Fruit fly (Drosophila melanogaster): ENCODE data around the gene Mgstl.

The Mgstl gene

DNA sequence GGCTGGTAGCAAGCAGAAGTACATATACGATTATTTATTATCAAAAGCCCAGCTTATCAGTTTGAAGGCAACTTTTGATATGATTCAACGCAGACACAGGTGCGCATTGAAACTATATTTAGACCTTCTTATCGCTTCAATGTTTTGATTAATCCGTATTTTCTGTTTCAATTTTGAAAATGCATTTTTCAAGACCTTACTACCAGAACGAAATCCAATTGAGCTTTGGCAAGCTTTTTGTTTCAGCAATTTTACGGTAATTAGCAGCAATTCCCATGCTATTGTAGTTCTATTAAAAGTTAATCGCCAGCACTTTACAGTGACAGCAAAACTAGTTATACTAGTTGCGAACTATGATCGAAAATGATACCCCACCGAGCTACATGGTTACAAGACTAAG, at the start of gene Mgstl:
Gene Mgstl, plus strand, starts transcription at position 301 of the 400 bp plus-strand sequence.
- TF ChIP-seq CG5204 (GFP tag; optimal IDR thresholded peaks at IDR 0.05): peak; percentile 34
- peak; percentile 87 for TF ChIP-seq kay (GFP tag; ENCODE audit: borderline replicate concordance)
- no peak for TF ChIP-seq bab1 (GFP tag; optimal IDR thresholded peaks at IDR 0.05)

DNA sequence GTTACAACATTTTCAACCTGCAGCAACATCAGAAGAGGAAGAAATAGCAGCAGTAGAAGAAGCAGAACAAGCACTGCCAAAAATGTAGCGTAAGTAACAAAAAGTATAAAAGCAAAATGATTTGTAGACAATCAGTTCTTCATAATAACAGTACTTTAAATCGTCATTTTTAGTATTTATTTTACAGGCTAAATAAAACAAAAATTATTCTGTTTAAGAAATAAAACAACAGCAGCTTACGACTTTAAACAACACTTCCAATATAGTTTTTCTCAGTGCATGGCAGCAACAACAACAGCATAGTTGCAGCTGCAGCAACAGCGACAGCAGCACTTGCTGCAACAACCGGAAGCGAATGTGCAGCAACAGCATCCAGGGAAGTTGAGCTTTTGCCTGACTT, 31.4 kb upstream of the Mgstl start:
- peak; percentile 50 for TF ChIP-seq CG7045 (GFP tag; optimal IDR thresholded peaks at IDR 0.05)
- no peak for TF ChIP-seq CG12768 (GFP tag; optimal IDR thresholded peaks at IDR 0.05)
- no peak for TF ChIP-seq ovo (GFP tag; optimal IDR thresholded peaks at IDR 0.05)
- TF ChIP-seq CG7101 (tag; optimal IDR thresholded peaks at IDR 0.05): no peak
- no peak for TF ChIP-seq bab1 (GFP tag; optimal IDR thresholded peaks at IDR 0.05)
- TF ChIP-seq kay (GFP tag; ENCODE audit: borderline replicate concordance): no peak
- no peak for TF ChIP-seq cnc (optimal IDR thresholded peaks at IDR 0.05)
- peak; percentile 20 for TF ChIP-seq toe (GFP tag; optimal IDR thresholded peaks at IDR 0.05)
- no peak for TF ChIP-seq CG14711 (tag; optimal IDR thresholded peaks at IDR 0.05)
- TF ChIP-seq CG33017 (tag; optimal IDR thresholded peaks at IDR 0.05): no peak
- no peak for TF ChIP-seq Crg-1 (GFP tag; optimal IDR thresholded peaks at IDR 0.05)
- TF ChIP-seq Mnt (GFP tag; optimal IDR thresholded peaks at IDR 0.05): no peak
- no peak for TF ChIP-seq Clk (GFP tag; optimal IDR thresholded peaks at IDR 0.05)
- TF ChIP-seq cic (GFP tag; optimal IDR thresholded peaks at IDR 0.05): no peak
- peak; percentile 28 for TF ChIP-seq CG5204 (GFP tag; optimal IDR thresholded peaks at IDR 0.05)
- no peak for TF ChIP-seq CG11617 (GFP tag; optimal IDR thresholded peaks at IDR 0.05)
- no peak for TF ChIP-seq pad (GFP tag; optimal IDR thresholded peaks at IDR 0.05)
- no peak for TF ChIP-seq CG1620 (GFP tag; optimal IDR thresholded peaks at IDR 0.05)
- no peak for TF ChIP-seq tj (GFP tag; optimal IDR thresholded peaks at IDR 0.05)
- no peak for TF ChIP-seq Hr96 (GFP tag; optimal IDR thresholded peaks at IDR 0.05)

DNA sequence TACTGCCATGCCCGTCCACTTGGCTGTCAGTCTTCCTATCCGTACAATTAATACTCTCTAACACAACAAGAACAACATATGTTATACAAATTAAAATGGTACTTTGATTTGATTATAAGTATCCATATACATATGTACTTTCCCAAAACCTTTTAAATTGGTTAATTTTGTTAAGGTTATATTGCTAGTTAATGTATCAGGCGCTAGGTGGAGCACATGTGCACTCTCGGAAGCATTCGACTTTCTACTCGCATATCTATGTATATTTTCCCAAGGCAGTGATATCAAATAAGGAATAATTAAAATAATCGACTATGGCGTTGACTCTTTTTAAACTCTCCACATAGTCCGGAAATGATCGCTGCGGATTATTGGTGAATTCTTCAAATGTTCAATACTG, 24.4 kb upstream of the Mgstl start:
- TF ChIP-seq cic (GFP tag; optimal IDR thresholded peaks at IDR 0.05): no peak

DNA sequence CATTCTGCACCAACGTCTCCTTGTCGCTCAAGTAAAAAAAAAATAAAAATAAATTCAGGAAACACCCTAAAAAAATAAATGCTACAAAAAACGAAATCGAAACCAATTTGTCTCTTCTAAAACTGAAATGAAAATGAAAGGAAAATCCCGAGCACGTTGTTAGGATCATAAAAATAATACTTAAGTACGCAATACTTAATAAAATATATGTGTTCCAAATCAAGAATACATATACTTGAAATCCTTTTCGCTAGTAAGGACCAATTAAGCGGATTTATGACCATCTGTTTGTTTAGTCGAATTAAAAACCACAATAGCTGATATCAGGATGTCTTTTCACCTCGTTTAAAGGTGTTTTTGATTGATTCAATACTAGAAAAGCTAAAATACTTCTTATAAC, 16.1 kb upstream of the Mgstl start, which contains the start of gene r-cup:
Gene r-cup, minus strand, starts transcription at position 101 of the 400 bp plus-strand sequence.
- TF ChIP-seq ovo (GFP tag; optimal IDR thresholded peaks at IDR 0.05) (no peak), Hr96 (GFP tag; optimal IDR thresholded peaks at IDR 0.05) (no peak), CG33017 (tag; optimal IDR thresholded peaks at IDR 0.05) (no peak), kay (GFP tag; ENCODE audit: borderline replicate concordance) (no peak), CG14711 (tag; optimal IDR thresholded peaks at IDR 0.05) (no peak), tj (GFP tag; optimal IDR thresholded peaks at IDR 0.05) (no peak), Mnt (GFP tag; optimal IDR thresholded peaks at IDR 0.05) (no peak), pad (GFP tag; optimal IDR thresholded peaks at IDR 0.05) (no peak), CG7045 (GFP tag; optimal IDR thresholded peaks at IDR 0.05) (no peak), toe (GFP tag; optimal IDR thresholded peaks at IDR 0.05) (no peak), cnc (optimal IDR thresholded peaks at IDR 0.05) (no peak), bab1 (GFP tag; optimal IDR thresholded peaks at IDR 0.05) (no peak), Clk (GFP tag; optimal IDR thresholded peaks at IDR 0.05) (no peak), CG12768 (GFP tag; optimal IDR thresholded peaks at IDR 0.05) (no peak), CG5204 (GFP tag; optimal IDR thresholded peaks at IDR 0.05) (no peak), cic (GFP tag; optimal IDR thresholded peaks at IDR 0.05) (no peak), CG7101 (tag; optimal IDR thresholded peaks at IDR 0.05) (no peak), CG1620 (GFP tag; optimal IDR thresholded peaks at IDR 0.05) (no peak), Crg-1 (GFP tag; optimal IDR thresholded peaks at IDR 0.05) (no peak)

DNA sequence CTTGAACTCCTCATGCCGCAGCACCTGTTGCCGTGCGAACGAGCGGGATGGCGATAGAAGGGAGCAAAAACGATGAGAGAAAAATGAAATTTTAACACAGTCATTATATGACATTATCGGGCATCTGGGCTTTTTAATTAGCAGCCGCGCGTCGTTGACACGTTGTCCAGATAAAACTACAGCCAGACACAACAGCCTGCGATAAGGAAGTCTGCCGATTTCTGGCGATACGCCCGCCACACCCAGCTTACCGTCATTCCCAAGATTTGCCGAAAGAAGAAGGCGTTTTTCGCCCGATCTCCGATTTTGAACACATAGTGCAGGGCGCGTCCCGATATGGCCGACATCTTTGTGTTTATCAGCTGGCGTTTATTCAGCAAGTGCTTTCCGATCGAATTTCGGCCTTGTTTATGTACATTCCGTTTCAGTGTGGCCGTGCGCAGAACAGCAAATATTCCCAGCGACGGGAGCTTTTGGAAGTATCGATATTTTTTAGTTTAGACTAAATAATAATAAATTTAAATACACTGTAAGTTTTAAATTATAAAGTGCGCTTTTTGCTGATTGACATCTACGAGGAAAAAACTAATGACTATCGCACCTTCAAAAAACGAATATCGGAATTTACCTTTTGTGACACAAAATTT, 13.9 kb upstream of the Mgstl start, which contains the start of gene CG1532:
Gene CG1532, minus strand, starts transcription at position 433 of the 647 bp plus-strand sequence.
- TF ChIP-seq CG11617 (GFP tag; optimal IDR thresholded peaks at IDR 0.05) (no peak), cnc (optimal IDR thresholded peaks at IDR 0.05) (no peak), toe (GFP tag; optimal IDR thresholded peaks at IDR 0.05) (no peak), Crg-1 (GFP tag; optimal IDR thresholded peaks at IDR 0.05) (no peak), CG12768 (GFP tag; optimal IDR thresholded peaks at IDR 0.05) (no peak), ovo (GFP tag; optimal IDR thresholded peaks at IDR 0.05) (peak; percentile 3), Clk (GFP tag; optimal IDR thresholded peaks at IDR 0.05) (no peak), tj (GFP tag; optimal IDR thresholded peaks at IDR 0.05) (no peak), CG33017 (tag; optimal IDR thresholded peaks at IDR 0.05) (no peak), Mnt (GFP tag; optimal IDR thresholded peaks at IDR 0.05) (peak; percentile 57), Hr96 (GFP tag; optimal IDR thresholded peaks at IDR 0.05) (peak; percentile 50), kay (GFP tag; ENCODE audit: borderline replicate concordance) (peak; percentile 77), pad (GFP tag; optimal IDR thresholded peaks at IDR 0.05) (no peak), CG14711 (tag; optimal IDR thresholded peaks at IDR 0.05) (peak; percentile 2), bab1 (GFP tag; optimal IDR thresholded peaks at IDR 0.05) (peak; percentile 49), CG7101 (tag; optimal IDR thresholded peaks at IDR 0.05) (peak; percentile 13), CG7045 (GFP tag; optimal IDR thresholded peaks at IDR 0.05) (no peak), CG5204 (GFP tag; optimal IDR thresholded peaks at IDR 0.05) (peak; percentile 9), cic (GFP tag; optimal IDR thresholded peaks at IDR 0.05) (no peak), CG1620 (GFP tag; optimal IDR thresholded peaks at IDR 0.05) (peak; percentile 17)

DNA sequence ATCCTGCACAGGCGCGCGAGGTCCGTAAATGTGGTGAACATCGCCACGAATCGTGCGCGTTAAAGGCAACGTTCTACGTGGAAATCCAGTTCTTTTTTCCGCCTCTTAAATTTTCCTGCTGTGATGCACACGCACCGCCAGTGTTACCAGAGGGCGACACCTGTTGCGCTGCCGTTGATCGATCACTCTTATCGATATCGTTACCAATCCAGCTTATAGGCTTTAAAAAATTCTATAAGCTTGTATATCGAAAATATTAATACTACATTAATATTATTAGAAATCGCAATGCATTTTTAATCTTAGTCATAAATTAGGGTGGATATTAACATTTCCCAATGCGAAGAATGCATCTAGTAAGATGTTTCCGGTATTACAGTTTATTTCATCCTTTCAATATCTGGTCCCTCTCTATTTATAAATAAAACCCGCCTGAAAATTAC, 10.1 kb upstream of the Mgstl start, which contains the start of gene CG1529:
Gene CG1529, minus strand, starts transcription at position 132 of the 443 bp plus-strand sequence.
- TF ChIP-seq Mnt (GFP tag; optimal IDR thresholded peaks at IDR 0.05) (peak; percentile 7), bab1 (GFP tag; optimal IDR thresholded peaks at IDR 0.05) (peak; percentile 16), CG12768 (GFP tag; optimal IDR thresholded peaks at IDR 0.05) (no peak), CG5204 (GFP tag; optimal IDR thresholded peaks at IDR 0.05) (no peak), CG7101 (tag; optimal IDR thresholded peaks at IDR 0.05) (peak; percentile 17)
